Worm (Caenorhabditis elegans): ENCODE results near the gene nac-1.

DNA sequence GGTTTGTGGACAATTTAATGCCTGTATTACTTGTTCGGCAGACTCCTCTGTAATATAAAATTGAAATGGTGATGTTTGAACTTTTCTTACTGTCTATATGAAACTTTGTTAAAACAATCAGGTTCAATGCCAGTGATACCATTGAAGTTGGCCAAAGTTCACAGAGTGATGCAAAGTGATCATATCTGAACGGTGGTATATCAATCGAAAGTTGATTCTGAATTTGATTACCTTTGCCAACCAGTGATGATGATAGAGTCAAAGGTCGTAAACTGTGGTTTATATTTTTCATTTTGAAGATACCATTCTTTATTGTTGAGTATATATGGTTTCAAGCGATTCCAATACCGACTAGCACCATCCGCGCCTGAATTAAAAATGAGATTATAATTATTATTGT lies 8.5 kb downstream of the nac-1 start:
- TF ChIP-seq mml-1 (tag; optimal IDR thresholded peaks at IDR 0.05) (no peak), ama-1 (optimal IDR thresholded peaks at IDR 0.05) (no peak)

All from whole organism, L3 larva.